Comparison of ENCODE assay signal across 5 fruit fly cellular contexts in the genomic region with DNA sequence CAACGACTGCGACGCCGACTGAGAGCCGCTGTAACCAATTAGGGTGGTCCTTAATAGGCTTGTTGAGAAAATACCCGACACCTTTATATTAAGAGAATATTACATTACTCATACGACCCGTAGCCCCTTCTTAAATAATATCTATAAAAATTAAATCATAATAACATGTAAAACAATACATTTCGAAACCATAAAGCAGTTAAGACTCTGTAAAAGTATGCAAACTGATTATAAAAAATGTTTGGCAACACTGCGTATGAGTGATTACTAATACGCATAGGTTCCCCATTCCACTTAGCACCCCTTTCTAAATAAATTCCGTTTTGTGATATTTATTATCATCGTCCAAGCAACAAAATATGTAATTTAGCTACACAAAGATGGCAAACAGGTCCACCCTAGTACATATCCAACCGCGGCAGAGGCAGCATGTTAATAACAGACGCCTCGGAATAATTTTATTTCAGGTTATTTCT.
TF ChIP-seq lines count a peak whose summit lies in the region.

No protein-coding gene starts in this region.

TF ChIP-seq in whole organism, adult, 20 proteins besides CTCF, POLR2A, EP300 and RAD21 (continued from another document):
- TF ChIP-seq CG7045 (GFP tag; optimal IDR thresholded peaks at IDR 0.05; lab: Kevin White, UChicago) (peak; percentile 49), bab1 (GFP tag; optimal IDR thresholded peaks at IDR 0.05; lab: Kevin White, UChicago) (peak; percentile 94), CG33017 (tag; optimal IDR thresholded peaks at IDR 0.05; lab: Kevin White, UChicago) (peak; percentile 17)

TF ChIP-seq in whole organism, embryonic, 481 proteins besides CTCF, POLR2A, EP300 and RAD21 (continued from another document and continues in another):
- TF ChIP-seq trem (tag; optimal IDR thresholded peaks at IDR 0.05; lab: Kevin White, UChicago) = peak; percentile 55
- peak; percentile 72 for TF ChIP-seq CG18011 (GFP tag; optimal IDR thresholded peaks at IDR 0.05; lab: Kevin White, UChicago)
- no peak for TF ChIP-seq mld (GFP tag; IDR thresholded peaks at IDR 0.05; lab: Robert Waterston, UW; ENCODE audit: partially characterized antibody)
- TF ChIP-seq Bgb (GFP tag; IDR thresholded peaks at IDR 0.05; lab: Robert Waterston, UW; ENCODE audit: partially characterized antibody) = no peak
- no peak for TF ChIP-seq ham (GFP tag; IDR thresholded peaks at IDR 0.05; lab: Robert Waterston, UW)
- TF ChIP-seq CG1792 (GFP tag; optimal IDR thresholded peaks at IDR 0.05; lab: Kevin White, UChicago) = no peak
- TF ChIP-seq Awh (GFP tag; IDR thresholded peaks at IDR 0.05; lab: Robert Waterston, UW) = no peak
- TF ChIP-seq CG8290 (GFP tag; optimal IDR thresholded peaks at IDR 0.05; lab: Kevin White, UChicago) = peak; percentile 30
- peak; percentile 6 to 64 for TF ChIP-seq CG8290 (tag; optimal IDR thresholded peaks at IDR 0.05; lab: Kevin White, UChicago)
- TF ChIP-seq Doc3 (GFP tag; IDR thresholded peaks at IDR 0.05; lab: Robert Waterston, UW; ENCODE audit: partially characterized antibody) = no peak
- no peak for TF ChIP-seq knrl (GFP tag; IDR thresholded peaks at IDR 0.05; lab: Robert Waterston, UW; ENCODE audit: partially characterized antibody)
- TF ChIP-seq Tbp (GFP tag; optimal IDR thresholded peaks at IDR 0.05; lab: Kevin White, UChicago) = no peak
- TF ChIP-seq chinmo (GFP tag; IDR thresholded peaks at IDR 0.05; lab: Robert Waterston, UW; ENCODE audit: partially characterized antibody) = no peak
- TF ChIP-seq Atf6 (GFP tag; IDR thresholded peaks at IDR 0.05; lab: Robert Waterston, UW) = peak; percentile 82
- TF ChIP-seq CG32767 (GFP tag; IDR thresholded peaks at IDR 0.05; lab: Robert Waterston, UW) = no peak; the same call in 1 of the 2 replicates
- TF ChIP-seq CG17568 (GFP tag; optimal IDR thresholded peaks at IDR 0.05; lab: Kevin White, UChicago) = peak; percentile 75
- no peak for TF ChIP-seq CG3065 (GFP tag; optimal IDR thresholded peaks at IDR 0.05; lab: Kevin White, UChicago)
- peak; percentile 82 for TF ChIP-seq CG7372 (GFP tag; IDR thresholded peaks at IDR 0.05; lab: Robert Waterston, UW)
- no peak for TF ChIP-seq tll (GFP tag; optimal IDR thresholded peaks at IDR 0.05; lab: Kevin White, UChicago)
- no peak for TF ChIP-seq Mes4 (GFP tag; optimal IDR thresholded peaks at IDR 0.05; lab: Kevin White, UChicago)
- peak; percentile 33 for TF ChIP-seq CG2116 (GFP tag; optimal IDR thresholded peaks at IDR 0.05; lab: Kevin White, UChicago)
- no peak for TF ChIP-seq Scr (GFP tag; IDR thresholded peaks at IDR 0.05; lab: Robert Waterston, UW; ENCODE audit: partially characterized antibody)
- TF ChIP-seq CG31388 (GFP tag; optimal IDR thresholded peaks at IDR 0.05; lab: Kevin White, UChicago) = no peak
- no peak for TF ChIP-seq sisA (GFP tag; IDR thresholded peaks at IDR 0.05; lab: Robert Waterston, UW)
- peak; percentile 74 for TF ChIP-seq scrt (GFP tag; optimal IDR thresholded peaks at IDR 0.05; lab: Kevin White, UChicago)
- peak; percentile 66 for TF ChIP-seq Xrp1 (GFP tag; IDR thresholded peaks at IDR 0.05; lab: Robert Waterston, UW)
- TF ChIP-seq CG7839 (tag; optimal IDR thresholded peaks at IDR 0.05; lab: Kevin White, UChicago) = peak; percentile 85
- TF ChIP-seq CG3407 (GFP tag; optimal IDR thresholded peaks at IDR 0.05; lab: Kevin White, UChicago) = peak; percentile 50
- no peak for TF ChIP-seq CG1647 (GFP tag; optimal IDR thresholded peaks at IDR 0.05; lab: Kevin White, UChicago)
- no peak for TF ChIP-seq CG16813 (GFP tag; IDR thresholded peaks at IDR 0.05; lab: Robert Waterston, UW; ENCODE audit: partially characterized antibody)

TF ChIP-seq in whole organism, prepupa, 60 proteins besides CTCF, POLR2A, EP300 and RAD21 (continued from another document and continues in another):
- TF ChIP-seq CG7368 (GFP tag; optimal IDR thresholded peaks at IDR 0.05; lab: Kevin White, UChicago) (peak; percentile 73), eg (GFP tag; IDR thresholded peaks at IDR 0.05; lab: Robert Waterston, UW) (peak; percentile 65; the same call in 2 of the 3 replicates), esn (GFP tag; optimal IDR thresholded peaks at IDR 0.05; lab: Kevin White, UChicago) (peak; percentile 91), Met (GFP tag; optimal IDR thresholded peaks at IDR 0.05; lab: Kevin White, UChicago) (peak; percentile 89), Ets21C (GFP tag; optimal IDR thresholded peaks at IDR 0.05; lab: Kevin White, UChicago) (peak; percentile 64), CG3919 (GFP tag; optimal IDR thresholded peaks at IDR 0.05; lab: Kevin White, UChicago) (peak; percentile 85), CG34406 (GFP tag; optimal IDR thresholded peaks at IDR 0.05; lab: Kevin White, UChicago) (peak; percentile 90), Smox (GFP tag; optimal IDR thresholded peaks at IDR 0.05; lab: Kevin White, UChicago) (peak; percentile 84), cyc (GFP tag; optimal IDR thresholded peaks at IDR 0.05; lab: Kevin White, UChicago) (peak; percentile 76), CG6854 (GFP tag; optimal IDR thresholded peaks at IDR 0.05; lab: Kevin White, UChicago) (peak; percentile 82), OdsH (GFP tag; optimal IDR thresholded peaks at IDR 0.05; lab: Kevin White, UChicago) (peak; percentile 87), fkh (GFP tag; optimal IDR thresholded peaks at IDR 0.05; lab: Kevin White, UChicago) (peak; percentile 50), fd59A (GFP tag; optimal IDR thresholded peaks at IDR 0.05; lab: Kevin White, UChicago) (peak; percentile 82), ss (GFP tag; optimal IDR thresholded peaks at IDR 0.05; lab: Kevin White, UChicago) (peak; percentile 81 to 90), Hr4 (GFP tag; optimal IDR thresholded peaks at IDR 0.05; lab: Kevin White, UChicago) (peak; percentile 73), achi (GFP tag; optimal IDR thresholded peaks at IDR 0.05; lab: Kevin White, UChicago) (peak; percentile 89), CG15336 (GFP tag; IDR thresholded peaks at IDR 0.05; lab: Robert Waterston, UW) (peak; percentile 86), lz (GFP tag; optimal IDR thresholded peaks at IDR 0.05; lab: Kevin White, UChicago) (peak; percentile 88), CG11294 (GFP tag; IDR thresholded peaks at IDR 0.05; lab: Robert Waterston, UW) (peak; percentile 60), CG32006 (GFP tag; optimal IDR thresholded peaks at IDR 0.05; lab: Kevin White, UChicago) (peak; percentile 95), Eip93F (GFP tag; optimal IDR thresholded peaks at IDR 0.05; lab: Kevin White, UChicago) (peak; percentile 61), Lpt (GFP tag; optimal IDR thresholded peaks at IDR 0.05; lab: Kevin White, UChicago) (peak; percentile 65), CG6163 (GFP tag; IDR thresholded peaks at IDR 0.05; lab: Robert Waterston, UW) (peak; percentile 59), CG31627 (GFP tag; optimal IDR thresholded peaks at IDR 0.05; lab: Kevin White, UChicago) (peak; percentile 75), Ets96B (tag; optimal IDR thresholded peaks at IDR 0.05; lab: Kevin White, UChicago) (peak; percentile 82), CG10669 (GFP tag; optimal IDR thresholded peaks at IDR 0.05; lab: Kevin White, UChicago) (peak; percentile 84), topi (GFP tag; optimal IDR thresholded peaks at IDR 0.05; lab: Kevin White, UChicago) (peak; percentile 86), net (GFP tag; optimal IDR thresholded peaks at IDR 0.05; lab: Kevin White, UChicago) (peak; percentile 81), CG11762 (GFP tag; optimal IDR thresholded peaks at IDR 0.05; lab: Kevin White, UChicago; ENCODE audit: insufficient read depth) (peak; percentile 74), CG11902 (GFP tag; optimal IDR thresholded peaks at IDR 0.05; lab: Kevin White, UChicago) (peak; percentile 66), salr (GFP tag; optimal IDR thresholded peaks at IDR 0.05; lab: Kevin White, UChicago) (peak; percentile 66 to 86)

TF ChIP-seq in whole organism, pupa, 21 proteins besides CTCF, POLR2A, EP300 and RAD21 (continued from another document):
- TF ChIP-seq Ets98B (GFP tag; IDR thresholded peaks at IDR 0.05; lab: Robert Waterston, UW) = peak; percentile 47
- peak; percentile 80 for TF ChIP-seq CG34367 (tag; optimal IDR thresholded peaks at IDR 0.05; lab: Kevin White, UChicago)

TF ChIP-seq in whole organism, wandering third instar larva, 38 proteins besides CTCF, POLR2A, EP300 and RAD21 (continued from another document):
- TF ChIP-seq dl (GFP tag; optimal IDR thresholded peaks at IDR 0.05; lab: Kevin White, UChicago; ENCODE audit: insufficient read depth in 1 of 2, partially characterized antibody in 2 of 2) = no peak
- peak; percentile 85 for TF ChIP-seq dmrt93B (GFP tag; optimal IDR thresholded peaks at IDR 0.05; lab: Kevin White, UChicago)
- TF ChIP-seq CrebA (GFP tag; optimal IDR thresholded peaks at IDR 0.05; lab: Kevin White, UChicago; ENCODE audit: borderline replicate concordance) = no peak
- TF ChIP-seq Mio (GFP tag; optimal IDR thresholded peaks at IDR 0.05; lab: Kevin White, UChicago) = no peak
- no peak for TF ChIP-seq Dif (GFP tag; optimal IDR thresholded peaks at IDR 0.05; lab: Kevin White, UChicago; ENCODE audit: partially characterized antibody)
- TF ChIP-seq Jra (GFP tag; optimal IDR thresholded peaks at IDR 0.05; lab: Kevin White, UChicago) = no peak
- TF ChIP-seq usp (GFP tag; optimal IDR thresholded peaks at IDR 0.05; lab: Kevin White, UChicago) = no peak
- no peak for TF ChIP-seq Abd-B (GFP tag; optimal IDR thresholded peaks at IDR 0.05; lab: Kevin White, UChicago)
- no peak for TF ChIP-seq Hr78 (GFP tag; optimal IDR thresholded peaks at IDR 0.05; lab: Kevin White, UChicago)
- no peak for TF ChIP-seq jim (GFP tag; optimal IDR thresholded peaks at IDR 0.05; lab: Kevin White, UChicago)
- peak; percentile 51 for TF ChIP-seq psq (GFP tag; optimal IDR thresholded peaks at IDR 0.05; lab: Kevin White, UChicago)
- TF ChIP-seq CG32264 (GFP tag; optimal IDR thresholded peaks at IDR 0.05; lab: Kevin White, UChicago) = no peak
- TF ChIP-seq Myc (optimal IDR thresholded peaks at IDR 0.05; lab: Kevin White, UChicago) = no peak
- TF ChIP-seq ey (GFP tag; optimal IDR thresholded peaks at IDR 0.05; lab: Kevin White, UChicago) = peak; percentile 57
- TF ChIP-seq lola (GFP tag; optimal IDR thresholded peaks at IDR 0.05; lab: Kevin White, UChicago) = no peak
- peak; percentile 66 for TF ChIP-seq sv (GFP tag; optimal IDR thresholded peaks at IDR 0.05; lab: Kevin White, UChicago)
- no peak for TF ChIP-seq Hr83 (GFP tag; optimal IDR thresholded peaks at IDR 0.05; lab: Kevin White, UChicago; ENCODE audit: poor library complexity, severe bottlenecking)
- no peak for TF ChIP-seq N (GFP tag; optimal IDR thresholded peaks at IDR 0.05; lab: Kevin White, UChicago)
